Fruit fly (Drosophila melanogaster) Kc167 (cell line): ENCODE measurements around the gene CG5116.

Experiments used
- Myc ChIP-seq: fragments of >200 bp; optimal IDR thresholded peaks from 2 replicates; lab custom pipeline; 2017; ENCODE audit warnings: missing external identifiers
- Sin3A ChIP-seq: fragments of >200 bp; optimal IDR thresholded peaks from 2 replicates; lab custom pipeline; 2018; ENCODE audit warnings: missing external identifiers
- h ChIP-seq: fragments of >200 bp; optimal IDR thresholded peaks from 3 replicates; lab custom pipeline; 2018; ENCODE audit warnings: missing external identifiers
- insv ChIP-seq: fragments of >200 bp; optimal IDR thresholded peaks from 3 replicates; lab custom pipeline; 2018; ENCODE audit warnings: missing external identifiers
- psq ChIP-seq: fragments of >200 bp; optimal IDR thresholded peaks from 2 replicates; lab custom pipeline; 2017; ENCODE audit warnings: missing external identifiers
- ttk ChIP-seq: sonication (Bioruptor generic); optimal IDR thresholded peaks from 2 replicates; lab custom pipeline; 2017; ENCODE audit warnings: missing external identifiers

CG5116 gene

dm6 chr3R:25518584-25518983 lies 35.7 kb downstream of the CG5116 start:
- TF ChIP-seq psq (lab: Kevin White, UChicago) (no peak), insv (lab: Kevin White, UChicago) (no peak), ttk (lab: Kevin White, UChicago) (no peak), Sin3A (lab: Kevin White, UChicago) (no peak), Myc (no peak), h (lab: Kevin White, UChicago) (no peak)

- no peak for TF ChIP-seq Myc
- no peak for TF ChIP-seq h (lab: Kevin White, UChicago)
- TF ChIP-seq insv (lab: Kevin White, UChicago) = no peak
- peak; percentile 76 for TF ChIP-seq ttk (lab: Kevin White, UChicago)
- no peak for TF ChIP-seq Sin3A (lab: Kevin White, UChicago)
- TF ChIP-seq psq (lab: Kevin White, UChicago) = no peak
These were observed 36.7 kb downstream of the CG5116 start for dm6 chr3R:25519465-25520071.

dm6 chr3R:25529289-25529688 lies 46.4 kb downstream of the CG5116 start:
- TF ChIP-seq h (lab: Kevin White, UChicago) (no peak), insv (lab: Kevin White, UChicago) (no peak), Sin3A (lab: Kevin White, UChicago) (no peak), Myc (no peak), psq (lab: Kevin White, UChicago) (no peak), ttk (lab: Kevin White, UChicago) (no peak)

DNA sequence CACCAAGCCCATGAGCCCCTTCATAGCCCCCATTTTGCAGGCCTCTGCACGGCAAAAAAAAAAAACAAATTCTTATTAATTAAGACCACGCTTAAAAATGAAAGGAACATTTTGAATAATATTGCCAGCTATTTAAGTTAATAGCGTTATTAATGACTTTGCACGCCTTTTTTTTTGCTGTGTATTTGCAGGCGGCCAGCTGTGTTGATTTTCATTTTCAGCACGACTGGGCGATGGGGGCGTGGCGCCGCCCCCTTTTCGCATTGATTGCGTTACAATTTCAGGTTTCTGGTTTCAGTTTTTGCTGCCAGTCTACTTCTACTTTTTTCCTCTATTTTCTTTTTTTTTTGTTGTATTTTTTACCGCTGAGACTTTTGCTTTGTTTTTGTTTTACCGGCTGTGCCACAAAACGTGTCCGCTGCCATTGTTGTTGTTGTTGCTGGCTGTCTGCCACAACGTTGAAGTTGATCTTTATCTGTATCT lies 49.0 kb downstream of the CG5116 start:
- no peak for TF ChIP-seq Myc
- TF ChIP-seq psq (lab: Kevin White, UChicago) = no peak
- no peak for TF ChIP-seq Sin3A (lab: Kevin White, UChicago)
- TF ChIP-seq insv (lab: Kevin White, UChicago) = no peak
- TF ChIP-seq ttk (lab: Kevin White, UChicago) = no peak
- TF ChIP-seq h (lab: Kevin White, UChicago) = no peak

DNA sequence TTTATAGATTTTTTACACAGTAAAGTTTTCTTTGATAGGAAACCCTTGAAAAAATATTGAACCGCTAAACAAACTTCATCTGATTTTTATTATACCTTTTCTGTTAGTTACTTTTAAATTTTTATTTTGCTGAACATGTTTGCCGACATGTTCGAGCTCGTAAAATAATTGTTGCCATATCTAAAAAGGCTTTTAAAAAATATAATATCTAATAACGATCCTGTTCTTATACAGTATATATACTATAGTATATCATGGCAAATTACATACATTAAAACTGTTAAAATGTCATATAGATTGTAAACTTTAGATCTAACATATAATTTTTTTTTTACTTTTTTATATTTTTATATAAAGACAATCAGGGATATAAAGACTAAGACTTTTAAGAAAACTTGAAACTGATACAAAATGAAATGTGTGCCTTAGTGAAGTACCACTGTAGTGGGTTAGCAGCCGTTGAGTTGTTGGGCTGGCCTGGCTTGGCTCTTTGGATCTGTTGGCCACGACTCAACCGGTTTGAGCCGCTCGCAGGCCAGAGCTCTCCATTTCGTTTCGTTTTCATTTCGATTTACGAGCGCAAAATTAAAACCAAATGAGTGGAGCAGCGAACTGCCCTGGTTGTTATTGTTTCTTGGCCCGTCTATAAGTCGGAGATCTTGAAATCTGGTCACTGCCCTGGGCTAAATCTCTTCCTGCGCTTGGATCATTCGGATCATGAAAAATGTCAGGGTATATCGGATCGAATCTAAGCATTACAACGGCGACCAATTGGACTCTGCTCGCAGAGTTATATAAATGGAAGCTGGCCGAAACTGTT lies 49.7 kb downstream of the CG5116 start:
- TF ChIP-seq insv (lab: Kevin White, UChicago) = no peak
- no peak for TF ChIP-seq Myc
- no peak for TF ChIP-seq h (lab: Kevin White, UChicago)
- no peak for TF ChIP-seq psq (lab: Kevin White, UChicago)
- no peak for TF ChIP-seq Sin3A (lab: Kevin White, UChicago)
- TF ChIP-seq ttk (lab: Kevin White, UChicago) = no peak
